Fruit fly (Drosophila melanogaster) whole organism, embryonic: ENCODE results near the gene smg.

Source experiments
- B-H1 ChIP-seq: fragments of 200-800 bp; sonication (Bioruptor generic); IDR thresholded peaks from 3 replicates; pipeline ENCODE4 v1.3.6; 2022; ENCODE audit warnings: missing biosample characterization, missing genetic modification characterization
- CG10654 ChIP-seq: fragments of 200-800 bp; sonication (Bioruptor generic); optimal IDR thresholded peaks from 2 replicates; lab custom pipeline; 2016; ENCODE audit warnings: missing biosample characterization, missing genetic modification characterization
- CG11398 ChIP-seq: fragments of 200-800 bp; sonication (Bioruptor generic); optimal IDR thresholded peaks from 2 replicates; lab custom pipeline; 2016; ENCODE audit warnings: missing biosample characterization, missing genetic modification characterization
- CG11723 ChIP-seq: fragments of 200-800 bp; sonication (Bioruptor generic); optimal IDR thresholded peaks from 2 replicates; lab custom pipeline; 2017; ENCODE audit warnings: missing biosample characterization, mild to moderate bottlenecking, missing genetic modification characterization
- CG12071 ChIP-seq: fragments of 200-800 bp; sonication (Bioruptor generic); optimal IDR thresholded peaks from 3 replicates; lab custom pipeline; 2018; ENCODE audit warnings: missing biosample characterization, mild to moderate bottlenecking, missing genetic modification characterization
- CG13894 ChIP-seq: fragments of 200-800 bp; sonication (Bioruptor generic); optimal IDR thresholded peaks from 3 replicates; lab custom pipeline; 2018; ENCODE audit warnings: missing biosample characterization, mild to moderate bottlenecking, missing genetic modification characterization, moderate library complexity
- CG15696 ChIP-seq: fragments of 200-800 bp; sonication (Bioruptor generic); optimal IDR thresholded peaks from 2 replicates; lab custom pipeline; 2019; ENCODE audit warnings: missing biosample characterization, mild to moderate bottlenecking, missing genetic modification characterization, moderate library complexity
- CG1603 ChIP-seq: fragments of 200-800 bp; sonication (Bioruptor generic); optimal IDR thresholded peaks from 2 replicates; lab custom pipeline; 2019; ENCODE audit warnings: missing biosample characterization, mild to moderate bottlenecking, missing genetic modification characterization, moderate library complexity
- CG17612 ChIP-seq: fragments of 200-800 bp; sonication (Bioruptor generic); IDR thresholded peaks from 2 replicates; pipeline ENCODE4 v1.3.6; 2022; ENCODE audit warnings: missing biosample characterization, missing genetic modification characterization
- CG18262 ChIP-seq: fragments of 200-800 bp; optimal IDR thresholded peaks from 3 replicates; lab custom pipeline; 2019; ENCODE audit warnings: missing biosample characterization, mild to moderate bottlenecking, missing genetic modification characterization, moderate library complexity
- CG18476 ChIP-seq: fragments of 200-800 bp; sonication (Bioruptor generic); optimal IDR thresholded peaks from 2 replicates; lab custom pipeline; 2016; ENCODE audit warnings: missing biosample characterization, mild to moderate bottlenecking, missing genetic modification characterization
- CG2120 ChIP-seq: fragments of 200-800 bp; sonication (Bioruptor generic); optimal IDR thresholded peaks from 3 replicates; lab custom pipeline; 2016; ENCODE audit warnings: missing biosample characterization, missing genetic modification characterization
- CG32767 ChIP-seq: fragments of 200-800 bp; sonication (Bioruptor generic); IDR thresholded peaks from 2 replicates; pipeline ENCODE4 v1.3.6; 2022; ENCODE audit warnings: missing biosample characterization, missing genetic modification characterization
- CG32772 ChIP-seq: fragments of 200-800 bp; sonication (Bioruptor generic); IDR thresholded peaks from 2 replicates; pipeline ENCODE4 v1.3.6; 2022; ENCODE audit warnings: missing biosample characterization, missing genetic modification characterization
- CG34224 ChIP-seq: fragments of 200-800 bp; sonication (Bioruptor generic); IDR thresholded peaks from 3 replicates; pipeline ENCODE4 v1.3.6; 2022; ENCODE audit warnings: missing biosample characterization, missing genetic modification characterization; ENCODE audit not compliant: partially characterized antibody
- CG3838 ChIP-seq: fragments of 200-800 bp; sonication (Bioruptor generic); optimal IDR thresholded peaks from 3 replicates; lab custom pipeline; 2016; ENCODE audit warnings: missing biosample characterization, missing genetic modification characterization
- CG6683 ChIP-seq: fragments of 200-800 bp; sonication (Bioruptor generic); optimal IDR thresholded peaks from 2 replicates; lab custom pipeline; 2017; ENCODE audit warnings: missing biosample characterization, mild to moderate bottlenecking, missing genetic modification characterization, missing genetic modification reagents
- CG8089 ChIP-seq: fragments of 200-800 bp; sonication (Bioruptor generic); optimal IDR thresholded peaks from 3 replicates; lab custom pipeline; 2016; ENCODE audit warnings: missing biosample characterization, missing genetic modification characterization
- CG9797 ChIP-seq: fragments of 200-800 bp; sonication (Bioruptor generic); optimal IDR thresholded peaks from 3 replicates; lab custom pipeline; 2018; ENCODE audit warnings: missing biosample characterization, mild to moderate bottlenecking, missing genetic modification characterization
- Deaf1 ChIP-seq: fragments of 200-800 bp; optimal IDR thresholded peaks from 3 replicates; lab custom pipeline; 2019; ENCODE audit warnings: missing biosample characterization, mild to moderate bottlenecking, missing genetic modification characterization, moderate library complexity
- Dll ChIP-seq: fragments of 200-800 bp; sonication (Bioruptor generic); IDR thresholded peaks from 4 replicates; pipeline ENCODE4 v1.3.6; 2022; ENCODE audit warnings: missing biosample characterization, missing genetic modification characterization; ENCODE audit not compliant: partially characterized antibody
- Dp ChIP-seq: fragments of 200-800 bp; sonication (Bioruptor generic); optimal IDR thresholded peaks from 2 replicates; lab custom pipeline; 2018; ENCODE audit warnings: missing biosample characterization, mild to moderate bottlenecking, missing genetic modification characterization, moderate library complexity
- Drgx ChIP-seq: fragments of 200-800 bp; sonication (Bioruptor generic); IDR thresholded peaks from 2 replicates; pipeline ENCODE4 v1.3.6; 2022; ENCODE audit warnings: missing biosample characterization, missing genetic modification characterization
- HLHmδ ChIP-seq: fragments of 200-800 bp; sonication (Bioruptor generic); optimal IDR thresholded peaks from 2 replicates; lab custom pipeline; 2018; ENCODE audit warnings: missing biosample characterization, mild to moderate bottlenecking, missing genetic modification characterization, moderate library complexity
- Hand ChIP-seq: fragments of 200-800 bp; sonication (Bioruptor generic); optimal IDR thresholded peaks from 2 replicates; lab custom pipeline; 2017; ENCODE audit warnings: mild to moderate bottlenecking, missing biosample characterization, missing genetic modification reagents, missing genetic modification characterization
- Meics ChIP-seq: fragments of 200-800 bp; sonication (Bioruptor generic); optimal IDR thresholded peaks from 2 replicates; lab custom pipeline; 2017; ENCODE audit warnings: missing biosample characterization, mild to moderate bottlenecking, missing genetic modification characterization
- Mrtf ChIP-seq: fragments of 200-800 bp; sonication (Bioruptor generic); IDR thresholded peaks from 3 replicates; pipeline ENCODE4 v1.3.6; 2022; ENCODE audit warnings: missing biosample characterization, missing genetic modification characterization
- Nf-YC ChIP-seq: fragments of 200-800 bp; optimal IDR thresholded peaks from 3 replicates; lab custom pipeline; 2019; ENCODE audit warnings: missing biosample characterization, mild to moderate bottlenecking, missing genetic modification characterization, moderate library complexity
- Oli ChIP-seq: fragments of 200-800 bp; sonication (Bioruptor generic); optimal IDR thresholded peaks from 2 replicates; lab custom pipeline; 2018; ENCODE audit warnings: missing biosample characterization, mild to moderate bottlenecking, missing genetic modification characterization, moderate library complexity
- ash1 ChIP-seq: fragments of 200-800 bp; sonication (Bioruptor generic); optimal IDR thresholded peaks from 2 replicates; lab custom pipeline; 2018; ENCODE audit warnings: missing biosample characterization, mild to moderate bottlenecking, missing genetic modification characterization
- bab2 ChIP-seq: fragments of 200-800 bp; sonication (Bioruptor generic); optimal IDR thresholded peaks from 2 replicates; lab custom pipeline; 2016; ENCODE audit warnings: missing biosample characterization, missing genetic modification characterization
- btn ChIP-seq: fragments of 200-800 bp; sonication (Bioruptor generic); optimal IDR thresholded peaks from 2 replicates; lab custom pipeline; 2016; ENCODE audit warnings: missing biosample characterization, missing genetic modification characterization
- chinmo ChIP-seq: fragments of 200-800 bp; sonication (Bioruptor generic); IDR thresholded peaks from 4 replicates; pipeline ENCODE4 v1.3.6; 2022; ENCODE audit warnings: missing biosample characterization, missing genetic modification characterization; ENCODE audit not compliant: partially characterized antibody
- crp ChIP-seq, 2 experiments: fragments of 200-800 bp; sonication (Bioruptor generic); optimal IDR thresholded peaks; 2 replicates in 1 of 2; 3 replicates in 1 of 2; lab custom pipeline; 2017; ENCODE audit warnings: missing biosample characterization in 2 of 2, missing genetic modification characterization in 2 of 2, mild to moderate bottlenecking in 1 of 2, moderate library complexity in 1 of 2
- ems ChIP-seq: fragments of 200-800 bp; sonication (Bioruptor generic); optimal IDR thresholded peaks from 3 replicates; lab custom pipeline; 2016; ENCODE audit warnings: missing biosample characterization, missing genetic modification characterization
- gem ChIP-seq: fragments of 200-800 bp; sonication (Bioruptor generic); optimal IDR thresholded peaks from 2 replicates; lab custom pipeline; 2019; ENCODE audit warnings: missing biosample characterization, mild to moderate bottlenecking, missing genetic modification characterization, moderate library complexity
- gsb-n ChIP-seq: fragments of 200-800 bp; sonication (Bioruptor generic); optimal IDR thresholded peaks from 3 replicates; lab custom pipeline; 2018; ENCODE audit warnings: missing biosample characterization, mild to moderate bottlenecking, missing genetic modification characterization
- h ChIP-seq: fragments of >200 bp; optimal IDR thresholded peaks from 2 replicates; lab custom pipeline; 2017
- ham ChIP-seq: fragments of 200-800 bp; sonication (Bioruptor generic); IDR thresholded peaks from 2 replicates; pipeline ENCODE4 v1.3.6; 2022; ENCODE audit warnings: missing biosample characterization, missing genetic modification characterization
- mirr ChIP-seq: fragments of 200-800 bp; sonication (Bioruptor generic); optimal IDR thresholded peaks from 3 replicates; lab custom pipeline; 2018; ENCODE audit warnings: missing biosample characterization, mild to moderate bottlenecking, missing genetic modification characterization
- psq ChIP-seq: fragments of 200-800 bp; sonication (Bioruptor generic); optimal IDR thresholded peaks from 2 replicates; lab custom pipeline; 2017; ENCODE audit warnings: missing biosample characterization, missing genetic modification characterization
- salm ChIP-seq: fragments of 200-800 bp; sonication (Bioruptor generic); optimal IDR thresholded peaks from 2 replicates; lab custom pipeline; 2018; ENCODE audit warnings: missing biosample characterization, mild to moderate bottlenecking, missing genetic modification characterization
- sima ChIP-seq: fragments of 200-800 bp; sonication (Bioruptor generic); optimal IDR thresholded peaks from 2 replicates; lab custom pipeline; 2016; ENCODE audit warnings: missing biosample characterization, missing genetic modification characterization
- slp2 ChIP-seq: fragments of 200-800 bp; sonication (Bioruptor generic); optimal IDR thresholded peaks from 2 replicates; lab custom pipeline; 2016; ENCODE audit warnings: missing biosample characterization, missing genetic modification characterization
- sug ChIP-seq: fragments of 200-800 bp; optimal IDR thresholded peaks from 2 replicates; lab custom pipeline; 2019; ENCODE audit warnings: missing biosample characterization, mild to moderate bottlenecking, missing genetic modification characterization, moderate library complexity
- tap ChIP-seq: fragments of 200-800 bp; optimal IDR thresholded peaks from 3 replicates; lab custom pipeline; 2019; ENCODE audit warnings: missing biosample characterization, mild to moderate bottlenecking, missing genetic modification characterization, moderate library complexity
- unpg ChIP-seq: fragments of 200-800 bp; sonication (Bioruptor generic); optimal IDR thresholded peaks from 3 replicates; lab custom pipeline; 2018; ENCODE audit warnings: missing biosample characterization, mild to moderate bottlenecking, missing genetic modification characterization, moderate library complexity
- yki ChIP-seq: fragments of >200 bp; optimal IDR thresholded peaks from 3 replicates; lab custom pipeline; 2018
- zen2 ChIP-seq: fragments of 200-800 bp; sonication (Bioruptor generic); IDR thresholded peaks from 3 replicates; pipeline ENCODE4 v1.3.6; 2022; ENCODE audit warnings: missing biosample characterization, missing genetic modification characterization; ENCODE audit not compliant: partially characterized antibody

Gene smg

DNA sequence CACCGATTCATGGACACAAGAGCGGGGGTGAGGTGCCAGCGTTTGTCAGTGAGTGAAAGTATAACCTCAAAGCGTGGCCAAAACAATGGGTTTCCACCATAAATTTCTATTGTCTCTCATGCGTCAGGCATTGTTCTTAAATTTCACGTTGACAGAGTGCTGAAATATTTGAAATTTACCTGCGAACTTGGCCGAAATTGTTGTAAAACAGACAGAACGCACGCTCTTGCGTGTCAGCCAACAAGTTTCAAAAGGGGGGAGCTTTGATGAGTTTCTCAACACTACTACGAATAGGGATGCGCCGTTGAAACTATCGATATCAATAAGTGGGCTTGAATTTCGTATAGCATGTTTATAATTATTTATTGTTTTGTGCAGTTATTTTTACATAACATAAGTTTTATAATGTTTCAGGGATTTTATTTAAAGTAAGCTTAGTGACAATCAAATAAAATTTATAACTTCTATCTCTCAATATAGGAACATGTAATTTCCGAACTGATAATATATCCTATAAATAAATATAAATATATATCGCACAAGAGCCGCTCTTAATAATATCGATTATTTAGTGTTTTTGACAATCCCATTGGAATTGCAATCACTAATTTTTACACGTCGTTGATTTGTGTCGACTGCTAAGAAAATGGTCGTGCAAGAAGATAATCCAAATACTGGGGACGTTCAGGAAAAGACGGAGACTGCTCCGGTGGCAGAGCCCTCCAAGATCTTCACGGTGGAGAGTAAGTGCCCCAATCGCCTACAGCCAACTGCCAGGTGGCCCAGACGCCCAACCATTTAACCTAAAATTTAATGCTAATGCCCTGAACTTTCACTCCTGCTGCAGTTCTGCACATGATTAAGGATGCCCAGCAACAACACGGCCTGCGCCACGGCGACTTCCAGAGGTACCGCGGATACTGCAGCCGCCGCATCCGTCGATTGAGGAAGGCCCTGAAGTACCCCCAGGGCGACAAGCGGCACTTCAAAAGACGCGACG is 23.0 kb downstream of the smg start, which contains the start of the genes pix and Srp68 (continued):
- TF ChIP-seq gem (tag; lab: Kevin White, UChicago) (no peak), chinmo (GFP tag; lab: Robert Waterston, UW) (no peak), CG34224 (GFP tag; lab: Robert Waterston, UW) (peak; percentile 80), Nf-YC (tag; lab: Kevin White, UChicago) (peak; percentile 73), h (lab: Kevin White, UChicago) (no peak), tap (tag; lab: Kevin White, UChicago) (no peak), Drgx (GFP tag; lab: Robert Waterston, UW) (no peak), ham (no peak), btn (GFP tag; lab: Kevin White, UChicago) (no peak), psq (peak; percentile 3), Mrtf (no peak), ash1 (no peak), CG18262 (tag; lab: Kevin White, UChicago) (peak; percentile 79), crp (GFP tag; optimal IDR thresholded peaks at IDR 0.05; lab: Kevin White, UChicago) (peak in 1 of 2 experiments; percentile 36), Deaf1 (no peak), CG32767 (no peak), CG17612 (GFP tag; lab: Robert Waterston, UW) (no peak), CG2120 (GFP tag; lab: Kevin White, UChicago) (peak; percentile 76), CG11398 (GFP tag; lab: Kevin White, UChicago) (no peak), slp2 (GFP tag; lab: Kevin White, UChicago) (peak; percentile 28), Oli (tag; lab: Kevin White, UChicago) (no peak), sug (tag; lab: Kevin White, UChicago) (peak; percentile 79), Hand (GFP tag; lab: Kevin White, UChicago) (no peak), CG9797 (peak; percentile 30), zen2 (GFP tag; lab: Robert Waterston, UW) (peak; percentile 36; the same call in 1 of the 3 replicates), CG18476 (GFP tag; lab: Kevin White, UChicago) (peak; percentile 40), gsb-n (no peak), sima (GFP tag; lab: Kevin White, UChicago) (no peak), Dp (GFP tag; lab: Kevin White, UChicago) (peak; percentile 23), yki (no peak), CG11723 (GFP tag; lab: Kevin White, UChicago) (no peak), CG10654 (peak; percentile 27), CG8089 (peak; percentile 19), CG32772 (GFP tag; lab: Robert Waterston, UW) (0 out of 2 replicates have a peak, but pooled peaks have one; percentile 14), CG13894 (tag; lab: Kevin White, UChicago) (no peak), B-H1 (no peak), Dll (peak; percentile 92), CG3838 (GFP tag; lab: Kevin White, UChicago) (no peak), CG15696 (tag; lab: Kevin White, UChicago) (peak; percentile 66), bab2 (GFP tag; lab: Kevin White, UChicago) (peak; percentile 34), ems (GFP tag; lab: Kevin White, UChicago) (peak; percentile 24), Meics (GFP tag; lab: Kevin White, UChicago) (no peak), HLHmδ (GFP tag; lab: Kevin White, UChicago) (no peak), CG6683 (GFP tag; lab: Kevin White, UChicago) (peak; percentile 18), CG12071 (GFP tag; lab: Kevin White, UChicago) (no peak), CG1603 (tag; lab: Kevin White, UChicago) (no peak), mirr (GFP tag; lab: Kevin White, UChicago) (no peak), salm (tag; lab: Kevin White, UChicago) (no peak), unpg (GFP tag; lab: Kevin White, UChicago) (no peak)
